Fruit fly (Drosophila melanogaster) whole organism, pupa: ENCODE data around the gene CG2211.
A peak's percentile ranks its signal among the peaks of the same experiment; 100 is the strongest.

Experiments used
- CG14655 ChIP-seq: fragments of 200-800 bp; sonication (Bioruptor generic); optimal IDR thresholded peaks from 3 replicates; lab custom pipeline; 2017; ENCODE audit warnings: mild to moderate bottlenecking, missing biosample characterization, missing genetic modification reagents, missing genetic modification characterization
- CG32121 ChIP-seq: fragments of 200-800 bp; sonication (Bioruptor generic); IDR thresholded peaks from 2 replicates; pipeline ENCODE4 v1.3.6; 2022; ENCODE audit warnings: missing biosample characterization, missing genetic modification characterization
- CG9948 ChIP-seq: fragments of 200-800 bp; sonication (Bioruptor generic); optimal IDR thresholded peaks from 2 replicates; lab custom pipeline; 2018; ENCODE audit warnings: missing biosample characterization, mild to moderate bottlenecking, missing genetic modification characterization, moderate library complexity
- D1 ChIP-seq: fragments of 200-800 bp; sonication (Bioruptor generic); optimal IDR thresholded peaks from 2 replicates; lab custom pipeline; 2018; ENCODE audit warnings: missing biosample characterization, mild to moderate bottlenecking, missing genetic modification characterization, moderate library complexity
- EcR ChIP-seq: fragments of 200-800 bp; sonication (Bioruptor generic); optimal IDR thresholded peaks from 3 replicates; lab custom pipeline; 2019; ENCODE audit warnings: missing biosample characterization, missing genetic modification characterization, mild to moderate bottlenecking, moderate library complexity, missing genetic modification reagents
- Pif1A ChIP-seq: fragments of 200-800 bp; sonication (Bioruptor generic); optimal IDR thresholded peaks from 3 replicates; lab custom pipeline; 2016; ENCODE audit warnings: missing biosample characterization, missing genetic modification characterization
- Pif1B ChIP-seq: fragments of 200-800 bp; sonication (Bioruptor generic); optimal IDR thresholded peaks from 3 replicates; lab custom pipeline; 2016; ENCODE audit warnings: missing biosample characterization, missing genetic modification characterization

DNA sequence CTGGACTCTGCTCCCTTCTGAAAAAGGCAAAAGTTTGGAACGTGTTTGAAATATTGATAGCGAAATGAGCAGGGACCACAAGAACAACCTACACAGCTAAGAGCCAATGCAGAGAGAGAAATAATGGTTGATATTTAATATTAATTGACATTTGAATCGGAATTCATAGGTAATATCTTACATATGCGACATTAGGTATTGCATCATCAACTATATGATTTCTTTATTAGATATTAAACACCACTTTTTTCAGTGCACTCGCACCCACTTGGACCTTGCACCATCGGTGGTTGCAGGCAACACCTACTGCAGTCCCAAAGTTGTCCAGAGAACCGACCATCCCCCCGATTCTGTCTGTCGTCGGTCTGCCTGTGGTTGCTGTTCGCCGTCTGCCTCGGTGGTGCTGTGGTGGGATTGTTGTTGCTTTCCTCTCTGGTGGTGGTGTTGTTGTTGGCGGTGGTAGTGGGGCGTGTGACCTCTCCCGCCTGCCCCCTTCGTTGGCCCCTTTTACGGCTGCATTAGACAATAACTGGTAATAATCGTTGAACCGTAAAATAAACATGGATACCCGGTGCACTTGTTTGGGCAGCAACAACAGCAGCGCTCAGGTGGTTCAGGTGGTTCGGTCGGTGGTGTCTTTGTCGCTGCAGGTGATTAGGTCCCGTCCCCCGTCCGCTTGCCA, 43.8 kb upstream of the CG2211 start:
- no peak for TF ChIP-seq D1
- peak; percentile 68 for TF ChIP-seq CG9948 (tag; lab: Kevin White, UChicago)
- TF ChIP-seq EcR (GFP tag; lab: Kevin White, UChicago): no peak
- peak; percentile 91 for TF ChIP-seq CG32121 (GFP tag; lab: Robert Waterston, UW)
- TF ChIP-seq Pif1A (GFP tag; lab: Kevin White, UChicago): peak; percentile 84
- TF ChIP-seq CG14655 (GFP tag; lab: Kevin White, UChicago): peak; percentile 91
- peak; percentile 79 for TF ChIP-seq Pif1B
